Worm (Caenorhabditis elegans) whole organism, L4 larva: Measurements from ENCODE around the gene R05G6.4.

Experiments
- D1046.2 ChIP-seq: fragments of 200-800 bp; sonication (Bioruptor generic); IDR thresholded peaks from 2 replicates; pipeline ENCODE4 v1.3.6; 2022; ENCODE audit warnings: missing genetic modification characterization, missing compliant biosample characterization
- F10B5.3 ChIP-seq: sonication (generic microtip); optimal IDR thresholded peaks from 2 replicates; lab custom pipeline; 2016; ENCODE audit warnings: mild to moderate bottlenecking, missing genetic modification characterization, missing compliant biosample characterization
- F26F4.8 ChIP-seq: fragments of 200-800 bp; sonication (Bioruptor generic); conservative IDR thresholded peaks from 2 replicates; pipeline ENCODE4 v1.3.6; 2022; ENCODE audit warnings: missing genetic modification characterization, missing compliant biosample characterization
- F44E2.7 ChIP-seq: fragments of 200-800 bp; sonication (Bioruptor generic); IDR thresholded peaks from 2 replicates; pipeline ENCODE4 v2.1.2; 2022; ENCODE audit warnings: missing genetic modification characterization, missing compliant biosample characterization
- F49E8.2 ChIP-seq: sonication (generic microtip); optimal IDR thresholded peaks from 2 replicates; lab custom pipeline; 2016; ENCODE audit warnings: missing compliant biosample characterization, mild to moderate bottlenecking, missing genetic modification characterization, borderline replicate concordance
- R02D3.7 ChIP-seq: fragments of 150-350 bp; sonication (generic microtip); optimal IDR thresholded peaks from 3 replicates; lab custom pipeline; 2014; ENCODE audit warnings: missing biosample characterization, missing genetic modification characterization
- Y105C5A.15 ChIP-seq: fragments of 200-800 bp; sonication (Bioruptor generic); IDR thresholded peaks from 2 replicates; pipeline ENCODE4 v1.3.6; 2022; ENCODE audit warnings: missing genetic modification characterization, missing compliant biosample characterization
- Y48G9A.11 ChIP-seq: fragments of 200-800 bp; sonication (Bioruptor generic); IDR thresholded peaks from 2 replicates; pipeline ENCODE4 v1.3.6; 2022; ENCODE audit warnings: missing genetic modification reagents, missing genetic modification characterization, missing compliant biosample characterization
- Y5F2A.4 ChIP-seq: fragments of 200-800 bp; sonication (Bioruptor generic); optimal IDR thresholded peaks from 2 replicates; lab custom pipeline; 2018; ENCODE audit warnings: mild to moderate bottlenecking, missing genetic modification characterization, missing compliant biosample characterization
- ZK337.2 ChIP-seq: fragments of 200-800 bp; sonication (Bioruptor generic); IDR thresholded peaks from 2 replicates; pipeline ENCODE4 v1.3.6; 2022; ENCODE audit warnings: missing genetic modification reagents, missing genetic modification characterization, missing compliant biosample characterization
- aha-1 ChIP-seq: fragments of 150-350 bp; peaks from one replicate; lab custom pipeline; 2014; ENCODE audit warnings: missing biosample characterization, missing genetic modification characterization
- aly-2 ChIP-seq: sonication (generic microtip); optimal IDR thresholded peaks from 2 replicates; lab custom pipeline; 2018; ENCODE audit warnings: missing biosample characterization, missing genetic modification characterization
- ceh-32 ChIP-seq: sonication (generic microtip); optimal IDR thresholded peaks from 2 replicates; lab custom pipeline; 2016; ENCODE audit warnings: mild to moderate bottlenecking, missing genetic modification characterization, missing compliant biosample characterization; ENCODE audit not compliant: poor library complexity
- ceh-44 ChIP-seq: fragments of 200-800 bp; sonication (Bioruptor generic); IDR thresholded peaks from 2 replicates; pipeline ENCODE4 v1.3.6; 2022; ENCODE audit warnings: missing genetic modification reagents, missing genetic modification characterization, missing compliant biosample characterization
- ces-1 ChIP-seq: fragments of 150-350 bp; sonication (generic microtip); optimal IDR thresholded peaks from 4 replicates; lab custom pipeline; 2014; ENCODE audit warnings: missing biosample characterization, missing genetic modification reagents, missing genetic modification characterization
- dmd-8 ChIP-seq: fragments of 200-800 bp; sonication (Bioruptor generic); IDR thresholded peaks from 2 replicates; pipeline ENCODE4 v1.3.6; 2022; ENCODE audit warnings: missing genetic modification characterization, missing compliant biosample characterization
- dpl-1 ChIP-seq: fragments of 150-350 bp; optimal IDR thresholded peaks from 2 replicates; lab custom pipeline; 2014; ENCODE audit warnings: missing biosample characterization, missing genetic modification reagents, missing genetic modification characterization
- dve-1 ChIP-seq: sonication (generic microtip); optimal IDR thresholded peaks from 2 replicates; lab custom pipeline; 2017; ENCODE audit warnings: antibody characterized with exemption, mild to moderate bottlenecking, missing genetic modification characterization, missing compliant biosample characterization; ENCODE audit not compliant: insufficient read depth
- egl-43 ChIP-seq: fragments of 200-800 bp; sonication (Bioruptor generic); IDR thresholded peaks from 2 replicates; pipeline ENCODE4 v1.3.6; 2022; ENCODE audit warnings: missing genetic modification reagents, missing genetic modification characterization, missing compliant biosample characterization
- fkh-10 ChIP-seq: fragments of 150-350 bp; optimal IDR thresholded peaks from 2 replicates; lab custom pipeline; 2014; ENCODE audit warnings: missing biosample characterization, missing genetic modification reagents, missing genetic modification characterization
- hif-1 ChIP-seq, 2 experiments: sonication (generic microtip); optimal IDR thresholded peaks; 2 replicates each; lab custom pipeline; 2016 to 2017; ENCODE audit warnings: missing compliant biosample characterization in 2 of 2, missing genetic modification characterization in 2 of 2, missing genetic modification reagents in 2 of 2, missing genotype in 2 of 2, mild to moderate bottlenecking in 1 of 2
- hlh-11 ChIP-seq: fragments of 200-800 bp; sonication (Bioruptor generic); optimal IDR thresholded peaks from 2 replicates; lab custom pipeline; 2018; ENCODE audit warnings: mild to moderate bottlenecking, missing genetic modification characterization, missing compliant biosample characterization
- lim-7 ChIP-seq: fragments of 200-800 bp; sonication (Bioruptor generic); IDR thresholded peaks from 2 replicates; pipeline ENCODE4 v1.3.6; 2022; ENCODE audit warnings: missing genetic modification characterization, missing compliant biosample characterization
- lin-1 ChIP-seq: fragments of 200-800 bp; sonication (Bioruptor generic); IDR thresholded peaks from 2 replicates; pipeline ENCODE4 v1.3.6; 2022; ENCODE audit warnings: missing genetic modification reagents, missing genetic modification characterization, missing compliant biosample characterization
- lin-29 ChIP-seq: fragments of 200-800 bp; sonication (Bioruptor generic); IDR thresholded peaks from 2 replicates; pipeline ENCODE4 v1.3.6; 2022; ENCODE audit warnings: missing genetic modification reagents, missing genetic modification characterization, missing compliant biosample characterization
- lin-38 ChIP-seq: fragments of 200-800 bp; sonication (Bioruptor generic); IDR thresholded peaks from 2 replicates; pipeline ENCODE4 v1.3.6; 2022; ENCODE audit warnings: missing genetic modification reagents, missing genetic modification characterization, missing compliant biosample characterization
- mep-1 ChIP-seq: fragments of 150-350 bp; sonication (generic microtip); optimal IDR thresholded peaks from 3 replicates; lab custom pipeline; 2014; ENCODE audit warnings: missing biosample characterization, missing genetic modification characterization
- nhr-102 ChIP-seq: sonication (generic microtip); optimal IDR thresholded peaks from 2 replicates; lab custom pipeline; 2016; ENCODE audit warnings: mild to moderate bottlenecking, missing genetic modification characterization, moderate library complexity, missing compliant biosample characterization
- nhr-11 ChIP-seq: fragments of 150-350 bp; optimal IDR thresholded peaks from 2 replicates; lab custom pipeline; 2014; ENCODE audit warnings: missing biosample characterization, missing genetic modification characterization
- nhr-41 ChIP-seq: fragments of 200-800 bp; sonication (Bioruptor generic); IDR thresholded peaks from 2 replicates; pipeline ENCODE4 v1.3.6; 2022; ENCODE audit warnings: missing genetic modification reagents, missing genetic modification characterization, missing compliant biosample characterization
- nhr-6 ChIP-seq: fragments of 150-350 bp; optimal IDR thresholded peaks from 2 replicates; lab custom pipeline; 2014; ENCODE audit warnings: missing biosample characterization, missing genetic modification characterization
- rbr-2 ChIP-seq: sonication (generic microtip); optimal IDR thresholded peaks from 2 replicates; lab custom pipeline; 2016; ENCODE audit warnings: missing genotype, missing genetic modification characterization, missing compliant biosample characterization
- snpc-1.2 ChIP-seq: fragments of 200-800 bp; sonication (Bioruptor generic); IDR thresholded peaks from 2 replicates; pipeline ENCODE4 v1.3.6; 2022; ENCODE audit warnings: missing genetic modification reagents, missing genetic modification characterization, missing compliant biosample characterization
- tra-1 ChIP-seq: fragments of 200-800 bp; sonication (Bioruptor generic); IDR thresholded peaks from 2 replicates; pipeline ENCODE4 v1.3.6; 2022; ENCODE audit warnings: missing genetic modification reagents, missing genetic modification characterization, missing compliant biosample characterization
- unc-130 ChIP-seq: sonication (generic microtip); optimal IDR thresholded peaks from 2 replicates; lab custom pipeline; 2016; ENCODE audit warnings: missing genetic modification reagents, missing genetic modification characterization, missing compliant biosample characterization
- unc-62 ChIP-seq, 3 experiments: fragments of 150-350 bp in 1 of 3; sonication (generic microtip); optimal IDR thresholded peaks in 2 of 3; peaks in 1 of 3; 1 replicate in 1 of 3; 2 replicates in 2 of 3; lab custom pipeline; 2014 to 2017; ENCODE audit warnings: missing biosample characterization in 3 of 3, missing genetic modification characterization in 3 of 3, missing genetic modification reagents in 3 of 3, missing genotype in 1 of 3
- vab-7 ChIP-seq: fragments of 200-800 bp; sonication (Bioruptor generic); IDR thresholded peaks from 2 replicates; pipeline ENCODE4 v1.3.6; 2022; ENCODE audit warnings: missing genetic modification reagents, missing genetic modification characterization, missing compliant biosample characterization
- zfp-2 ChIP-seq: sonication (generic microtip); optimal IDR thresholded peaks from 2 replicates; lab custom pipeline; 2016; ENCODE audit warnings: mild to moderate bottlenecking, missing genetic modification characterization, missing compliant biosample characterization
- ztf-7 ChIP-seq: fragments of 150-350 bp; optimal IDR thresholded peaks from 2 replicates; lab custom pipeline; 2014; ENCODE audit warnings: missing biosample characterization, missing genetic modification characterization

The R05G6.4 gene

ce11 chrIV:7477697-7478096, 35.3 kb upstream of the R05G6.4 start:
- TF ChIP-seq unc-130 (GFP tag; lab: Kevin White, UChicago), result peak; percentile 85
- peak; percentile 66 for TF ChIP-seq lin-38 (GFP tag; lab: Robert Waterston, UW)
- peak; percentile 74 for TF ChIP-seq F49E8.2
- peak; percentile 62 for TF ChIP-seq Y48G9A.11 (GFP tag; lab: Robert Waterston, UW)
- 0 out of 2 replicates have a peak, but pooled peaks have one; percentile 12 for TF ChIP-seq ceh-44 (GFP tag; lab: Robert Waterston, UW)
- peak; percentile 76 for TF ChIP-seq snpc-1.2 (GFP tag; lab: Robert Waterston, UW)
- no peak for TF ChIP-seq R02D3.7 (tag; lab: Kevin White, UChicago)
- no peak for TF ChIP-seq lin-1 (GFP tag; lab: Robert Waterston, UW)
- no peak for TF ChIP-seq nhr-11 (tag; lab: Kevin White, UChicago)

- TF ChIP-seq aha-1 (tag; lab: Kevin White, UChicago) (peak; percentile 57), unc-130 (GFP tag; lab: Kevin White, UChicago) (no peak), dpl-1 (peak; percentile 69), nhr-11 (tag; lab: Kevin White, UChicago) (no peak), fkh-10 (GFP tag; lab: Kevin White, UChicago) (peak; percentile 12), D1046.2 (GFP tag; lab: Robert Waterston, UW) (no peak)
These were observed 34.9 kb upstream of the R05G6.4 start, which contains the start of gene rod-1 for ce11 chrIV:7478134-7478533. Gene rod-1, plus strand, starts transcription at chrIV:7478452.

ce11 chrIV:7485565-7486200, 27.4 kb upstream of the R05G6.4 start:
- TF ChIP-seq Y105C5A.15 (GFP tag; lab: Robert Waterston, UW) (peak; percentile 32; the same call in 1 of the 2 replicates), D1046.2 (GFP tag; lab: Robert Waterston, UW) (0 out of 2 replicates have a peak, but pooled peaks have one; percentile 8), egl-43 (GFP tag; lab: Robert Waterston, UW) (peak; percentile 60; the same call in 1 of the 2 replicates), F49E8.2 (peak; percentile 14), F26F4.8 (GFP tag; lab: Robert Waterston, UW) (peak; percentile 64; the same call in 1 of the 2 replicates), lim-7 (GFP tag; lab: Robert Waterston, UW) (peak; percentile 23; the same call in 1 of the 2 replicates)

- TF ChIP-seq Y5F2A.4 (GFP tag; lab: Kevin White, UChicago), result no peak
- TF ChIP-seq mep-1 (tag; lab: Kevin White, UChicago), result peak; percentile 90
- peak in 1 of 2 experiments; percentile 22 for TF ChIP-seq hif-1 (tag; optimal IDR thresholded peaks at IDR 0.05; lab: Kevin White, UChicago)
- peak; percentile 98 for TF ChIP-seq dve-1 (tag; lab: Kevin White, UChicago)
- no peak for TF ChIP-seq nhr-11 (tag; lab: Kevin White, UChicago)
- TF ChIP-seq hlh-11, result peak; percentile 91
- peak; percentile 61 for TF ChIP-seq egl-43 (GFP tag; lab: Robert Waterston, UW)
- TF ChIP-seq lin-29 (GFP tag; lab: Robert Waterston, UW), result no peak
- no peak for TF ChIP-seq ZK337.2
- 0 out of 2 replicates have a peak, but pooled peaks have one; percentile 20 for TF ChIP-seq nhr-41 (GFP tag; lab: Robert Waterston, UW)
- peak; percentile 74 for TF ChIP-seq nhr-6 (tag; lab: Kevin White, UChicago)
- TF ChIP-seq unc-62 (GFP tag; optimal IDR thresholded peaks at IDR 0.05 in 1 of 2; lab: Kevin White, UChicago), result peak in 1 of 2 experiments; percentile 87
- TF ChIP-seq unc-62 (tag; optimal IDR thresholded peaks at IDR 0.05; lab: Kevin White, UChicago), result no peak
- TF ChIP-seq aha-1 (tag; lab: Kevin White, UChicago), result peak; percentile 82
- 0 out of 2 replicates have a peak, but pooled peaks have one; percentile 43 for TF ChIP-seq tra-1
- TF ChIP-seq rbr-2 (tag; lab: Kevin White, UChicago), result peak; percentile 74
- no peak for TF ChIP-seq zfp-2 (tag; lab: Kevin White, UChicago)
- peak; percentile 68; the same call in 1 of the 2 replicates for TF ChIP-seq dmd-8 (GFP tag; lab: Robert Waterston, UW)
- peak; percentile 40; the same call in 1 of the 2 replicates for TF ChIP-seq vab-7 (GFP tag; lab: Robert Waterston, UW)
- peak; percentile 86 for TF ChIP-seq nhr-102
- TF ChIP-seq Y105C5A.15 (GFP tag; lab: Robert Waterston, UW), result no peak
- peak; percentile 76 for TF ChIP-seq lin-38 (GFP tag; lab: Robert Waterston, UW)
- peak; percentile 72 for TF ChIP-seq F10B5.3 (tag; lab: Kevin White, UChicago)
- no peak for TF ChIP-seq ces-1
- no peak for TF ChIP-seq aly-2 (tag; lab: Kevin White, UChicago)
- no peak; the same call in 1 of the 2 replicates for TF ChIP-seq F26F4.8 (GFP tag; lab: Robert Waterston, UW)
- TF ChIP-seq ztf-7 (tag; lab: Kevin White, UChicago), result no peak
- no peak for TF ChIP-seq ceh-32 (tag; lab: Kevin White, UChicago)
- no peak; the same call in 1 of the 2 replicates for TF ChIP-seq F44E2.7 (GFP tag; lab: Robert Waterston, UW)
These were observed 26.7 kb upstream of the R05G6.4 start, which contains the start of the genes his-61 and his-62 for ce11 chrIV:7486201-7486947. Gene his-61, minus strand, starts transcription at chrIV:7486217. Gene his-62, plus strand, starts transcription at chrIV:7486545.
